Worm (Caenorhabditis elegans): ENCODE results near the gene C52E4.12.

DNA sequence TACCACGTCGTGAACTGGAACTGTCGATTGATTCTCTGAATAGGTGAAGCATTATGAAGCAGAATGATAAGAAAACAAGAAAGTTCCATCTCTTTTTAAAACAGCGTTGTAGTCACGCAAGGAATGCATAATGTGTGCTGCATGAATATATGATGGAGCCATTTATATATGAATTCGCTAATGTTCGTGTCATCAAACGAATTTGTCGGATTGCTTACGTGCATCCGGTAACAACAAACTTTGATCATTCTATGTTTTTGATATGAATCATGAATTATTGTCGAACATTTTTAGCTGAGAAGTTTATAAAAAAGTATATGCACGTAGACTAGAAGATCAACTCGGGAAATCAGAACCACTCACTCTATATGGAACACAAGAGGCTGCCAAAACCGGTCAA, 1.4 kb downstream of the C52E4.12 start:
- TF ChIP-seq lsy-2 (tag; optimal IDR thresholded peaks at IDR 0.05) (no peak), nhr-11 (tag; optimal IDR thresholded peaks at IDR 0.05) (no peak), Y116A8C.19 (tag; optimal IDR thresholded peaks at IDR 0.05; ENCODE audit: borderline replicate concordance) (no peak), nhr-237 (tag; optimal IDR thresholded peaks at IDR 0.05) (no peak), elt-3 (tag; optimal IDR thresholded peaks at IDR 0.05) (no peak), unc-98 (GFP tag; IDR thresholded peaks at IDR 0.05) (no peak), nhr-90 (tag; optimal IDR thresholded peaks at IDR 0.05; ENCODE audit: poor library complexity) (no peak), lin-15B (tag; optimal IDR thresholded peaks at IDR 0.05) (no peak), ztf-11 (tag; optimal IDR thresholded peaks at IDR 0.05) (no peak), nhr-12 (tag; optimal IDR thresholded peaks at IDR 0.05) (no peak)
